Fruit fly (Drosophila melanogaster): ENCODE measurements around the gene CG16782.

The CG16782 gene

dm6 chrX:3427614-3427965 lies 32.5 kb downstream of the CG16782 start (continued):
- peak; percentile 89 for TF ChIP-seq Chrac-16 (GFP tag; optimal IDR thresholded peaks at IDR 0.05)
- TF ChIP-seq CrebB (tag; optimal IDR thresholded peaks at IDR 0.05): peak; percentile 59
- no peak for TF ChIP-seq CG2129 (GFP tag; IDR thresholded peaks at IDR 0.05; ENCODE audit: partially characterized antibody)
- no peak for TF ChIP-seq fd64A (GFP tag; optimal IDR thresholded peaks at IDR 0.05)
- peak; percentile 74 for TF ChIP-seq CG7745 (tag; optimal IDR thresholded peaks at IDR 0.05)
- no peak for TF ChIP-seq tna (GFP tag; IDR thresholded peaks at IDR 0.05; ENCODE audit: partially characterized antibody)
- TF ChIP-seq mld (GFP tag; IDR thresholded peaks at IDR 0.05; ENCODE audit: partially characterized antibody): no peak
- TF ChIP-seq D19A (tag; optimal IDR thresholded peaks at IDR 0.05): peak; percentile 43
- peak; percentile 56; the same call in 1 of the 2 replicates for TF ChIP-seq CG5953 (GFP tag; IDR thresholded peaks at IDR 0.05)
- TF ChIP-seq CG1792 (GFP tag; optimal IDR thresholded peaks at IDR 0.05): peak; percentile 28
- no peak for TF ChIP-seq dati (GFP tag; IDR thresholded peaks at IDR 0.05)
- peak; percentile 19 for TF ChIP-seq p53 (GFP tag; optimal IDR thresholded peaks at IDR 0.05)
- TF ChIP-seq CG3726 (GFP tag; IDR thresholded peaks at IDR 0.05): peak; percentile 71; the same call in 2 of the 3 replicates
- TF ChIP-seq HLH3B (GFP tag; IDR thresholded peaks at IDR 0.05): peak; percentile 64
- peak; percentile 27 for TF ChIP-seq tap (tag; optimal IDR thresholded peaks at IDR 0.05)
- no peak for TF ChIP-seq MTF-1 (GFP tag; optimal IDR thresholded peaks at IDR 0.05; ENCODE audit: borderline replicate concordance)
- peak; percentile 66 for TF ChIP-seq fd96Cb (tag; optimal IDR thresholded peaks at IDR 0.05)
- TF ChIP-seq trem (tag; optimal IDR thresholded peaks at IDR 0.05): peak; percentile 13
- peak; percentile 64 for TF ChIP-seq her (GFP tag; optimal IDR thresholded peaks at IDR 0.05)
- peak; percentile 86 for TF ChIP-seq Sox102F (GFP tag; optimal IDR thresholded peaks at IDR 0.05)
- TF ChIP-seq Optix (GFP tag; IDR thresholded peaks at IDR 0.05): peak; percentile 64
- peak in 1 of 3 experiments; percentile 93 for TF ChIP-seq lola (GFP tag; optimal IDR thresholded peaks at IDR 0.05)
- TF ChIP-seq CG3838 (GFP tag; optimal IDR thresholded peaks at IDR 0.05): peak; percentile 33
- peak; percentile 16 for TF ChIP-seq repo (GFP tag; optimal IDR thresholded peaks at IDR 0.05)
- peak; percentile 70 for TF ChIP-seq twi (tag; optimal IDR thresholded peaks at IDR 0.05)
- TF ChIP-seq amos (GFP tag; IDR thresholded peaks at IDR 0.05; ENCODE audit: partially characterized antibody): no peak
- TF ChIP-seq CG4328 (GFP tag; optimal IDR thresholded peaks at IDR 0.05): no peak
- TF ChIP-seq bab2 (GFP tag; optimal IDR thresholded peaks at IDR 0.05): peak; percentile 77
- no peak for TF ChIP-seq scrt (GFP tag; optimal IDR thresholded peaks at IDR 0.05)
- peak; percentile 56; the same call in 1 of the 2 replicates for TF ChIP-seq stc (GFP tag; IDR thresholded peaks at IDR 0.05)
- no peak for TF ChIP-seq Scr (GFP tag; IDR thresholded peaks at IDR 0.05; ENCODE audit: partially characterized antibody)
- TF ChIP-seq sens-2 (GFP tag; IDR thresholded peaks at IDR 0.05): peak; percentile 48
- peak; percentile 96 for TF ChIP-seq Ets65A (GFP tag)
- TF ChIP-seq CG17359 (tag; optimal IDR thresholded peaks at IDR 0.05): peak; percentile 18
- peak; percentile 73 for TF ChIP-seq CG3065 (GFP tag; optimal IDR thresholded peaks at IDR 0.05)
- TF ChIP-seq CG12219 (GFP tag; optimal IDR thresholded peaks at IDR 0.05): no peak
- no peak for TF ChIP-seq bowl (GFP tag; IDR thresholded peaks at IDR 0.05)
- no peak for TF ChIP-seq emc (GFP tag; optimal IDR thresholded peaks at IDR 0.05)
- TF ChIP-seq CG33213 (GFP tag; optimal IDR thresholded peaks at IDR 0.05): peak; percentile 33
- peak; percentile 19; the same call in 1 of the 3 replicates for TF ChIP-seq B-H1 (GFP tag; IDR thresholded peaks at IDR 0.05)
- peak; percentile 72 for TF ChIP-seq pnt (GFP tag; optimal IDR thresholded peaks at IDR 0.05)
- no peak for TF ChIP-seq CG13894 (tag; optimal IDR thresholded peaks at IDR 0.05)
- TF ChIP-seq chn (GFP tag; optimal IDR thresholded peaks at IDR 0.05): peak; percentile 88
- TF ChIP-seq NC2β (GFP tag; optimal IDR thresholded peaks at IDR 0.05): peak; percentile 87
- peak; percentile 76 for TF ChIP-seq pum (GFP tag; optimal IDR thresholded peaks at IDR 0.05)
- TF ChIP-seq hth (optimal IDR thresholded peaks at IDR 0.05): no peak
- TF ChIP-seq CG9932 (GFP tag; IDR thresholded peaks at IDR 0.05): no peak
- no peak for TF ChIP-seq CG6791 (GFP tag; IDR thresholded peaks at IDR 0.05; ENCODE audit: partially characterized antibody)
- TF ChIP-seq CG7372 (GFP tag; IDR thresholded peaks at IDR 0.05): 0 out of 2 replicates have a peak, but pooled peaks have one; percentile 24
- TF ChIP-seq CG1024 (GFP tag; IDR thresholded peaks at IDR 0.05): peak; percentile 67; the same call in 1 of the 2 replicates
- no peak for TF ChIP-seq CG10543 (GFP tag; optimal IDR thresholded peaks at IDR 0.05)
